Fruit fly (Drosophila melanogaster) whole organism, embryonic: Measurements from ENCODE around the gene Acp63F.
A peak's percentile ranks its signal among the peaks of the same experiment; 100 is the strongest.

Source experiments
- Ada2b ChIP-seq: fragments of 200-800 bp; sonication (Bioruptor generic); IDR thresholded peaks from 2 replicates; pipeline ENCODE4 v1.3.6; 2022; ENCODE audit warnings: missing biosample characterization, missing genetic modification characterization
- Antp ChIP-seq: fragments of 200-800 bp; sonication (Bioruptor generic); optimal IDR thresholded peaks from 3 replicates; lab custom pipeline; 2016; ENCODE audit warnings: missing biosample characterization, missing genetic modification characterization
- Atf-2 ChIP-seq: fragments of 200-800 bp; sonication (Bioruptor generic); optimal IDR thresholded peaks from 2 replicates; lab custom pipeline; 2016; ENCODE audit warnings: missing biosample characterization, missing genetic modification characterization
- Atf3 ChIP-seq: fragments of 200-800 bp; sonication (Bioruptor generic); optimal IDR thresholded peaks from 3 replicates; lab custom pipeline; 2016; ENCODE audit warnings: missing biosample characterization, missing genetic modification characterization
- CG10462 ChIP-seq: fragments of 200-800 bp; sonication (Bioruptor generic); optimal IDR thresholded peaks from 2 replicates; lab custom pipeline; 2016; ENCODE audit warnings: missing biosample characterization, missing genetic modification characterization
- CG10543 ChIP-seq: fragments of 200-800 bp; sonication (Bioruptor generic); optimal IDR thresholded peaks from 3 replicates; lab custom pipeline; 2017; ENCODE audit warnings: missing biosample characterization, mild to moderate bottlenecking, missing genetic modification characterization, moderate library complexity
- CG11093 ChIP-seq: fragments of 200-800 bp; sonication (Bioruptor generic); IDR thresholded peaks from 3 replicates; pipeline ENCODE4 v1.3.6; 2022; ENCODE audit warnings: missing biosample characterization, missing genetic modification characterization
- CG11398 ChIP-seq: fragments of 200-800 bp; sonication (Bioruptor generic); optimal IDR thresholded peaks from 2 replicates; lab custom pipeline; 2016; ENCODE audit warnings: missing biosample characterization, missing genetic modification characterization
- CG11504 ChIP-seq: fragments of 200-800 bp; sonication (Bioruptor generic); optimal IDR thresholded peaks from 3 replicates; lab custom pipeline; 2019; ENCODE audit warnings: missing biosample characterization, mild to moderate bottlenecking, missing genetic modification characterization, moderate library complexity
- CG11560 ChIP-seq: fragments of 200-800 bp; sonication (Bioruptor generic); IDR thresholded peaks from 3 replicates; pipeline ENCODE4 v1.3.6; 2022; ENCODE audit warnings: missing biosample characterization, missing genetic modification characterization
- CG12104 ChIP-seq: fragments of 200-800 bp; sonication (Bioruptor generic); optimal IDR thresholded peaks from 3 replicates; lab custom pipeline; 2016; ENCODE audit warnings: missing biosample characterization, missing genetic modification characterization
- CG13624 ChIP-seq: fragments of 200-800 bp; sonication (Bioruptor generic); optimal IDR thresholded peaks from 2 replicates; lab custom pipeline; 2016; ENCODE audit warnings: missing biosample characterization, missing genetic modification characterization
- CG16815 ChIP-seq: fragments of 200-800 bp; sonication (Bioruptor generic); optimal IDR thresholded peaks from 3 replicates; lab custom pipeline; 2017; ENCODE audit warnings: missing biosample characterization, mild to moderate bottlenecking, missing genetic modification characterization
- CG17361 ChIP-seq: fragments of 200-800 bp; sonication (Bioruptor generic); IDR thresholded peaks from 3 replicates; pipeline ENCODE4 v1.3.6; 2022; ENCODE audit warnings: missing biosample characterization, missing genetic modification characterization
- CG17612 ChIP-seq: fragments of 200-800 bp; sonication (Bioruptor generic); IDR thresholded peaks from 2 replicates; pipeline ENCODE4 v1.3.6; 2022; ENCODE audit warnings: missing biosample characterization, missing genetic modification characterization
- CG2712 ChIP-seq: fragments of 200-800 bp; optimal IDR thresholded peaks from 3 replicates; lab custom pipeline; 2019; ENCODE audit warnings: missing biosample characterization, mild to moderate bottlenecking, missing genetic modification characterization, moderate library complexity
- CG31224 ChIP-seq: fragments of 200-800 bp; sonication (Bioruptor generic); IDR thresholded peaks from 2 replicates; pipeline ENCODE4 v1.3.6; 2022; ENCODE audit warnings: missing biosample characterization, missing genetic modification characterization
- CG3281 ChIP-seq: fragments of 200-800 bp; sonication (Bioruptor generic); optimal IDR thresholded peaks from 3 replicates; lab custom pipeline; 2017; ENCODE audit warnings: missing biosample characterization, mild to moderate bottlenecking, missing genetic modification characterization
- CG33213 ChIP-seq: fragments of 200-800 bp; sonication (Bioruptor generic); optimal IDR thresholded peaks from 3 replicates; lab custom pipeline; 2016; ENCODE audit warnings: missing biosample characterization, missing genetic modification characterization
- CG4282 ChIP-seq: fragments of 200-800 bp; sonication (Bioruptor generic); optimal IDR thresholded peaks from 2 replicates; lab custom pipeline; 2016; ENCODE audit warnings: missing biosample characterization, missing genetic modification characterization
- CG4404 ChIP-seq: fragments of 200-800 bp; sonication (Bioruptor generic); IDR thresholded peaks from 2 replicates; pipeline ENCODE4 v1.3.6; 2022; ENCODE audit warnings: missing biosample characterization, missing genetic modification characterization
- CG4617 ChIP-seq: fragments of 200-800 bp; sonication (Bioruptor generic); optimal IDR thresholded peaks from 3 replicates; lab custom pipeline; 2016; ENCODE audit warnings: missing biosample characterization, missing genetic modification characterization, borderline replicate concordance
- CG4820 ChIP-seq: fragments of 200-800 bp; sonication (Bioruptor generic); optimal IDR thresholded peaks from 3 replicates; lab custom pipeline; 2016; ENCODE audit warnings: missing biosample characterization, missing genetic modification characterization
- CG5180 ChIP-seq: fragments of 200-800 bp; sonication (Bioruptor generic); optimal IDR thresholded peaks from 3 replicates; lab custom pipeline; 2017; ENCODE audit warnings: missing biosample characterization, missing genetic modification characterization, mild to moderate bottlenecking, moderate library complexity, missing genetic modification reagents
- CG6175 ChIP-seq: fragments of 200-800 bp; sonication (Bioruptor generic); IDR thresholded peaks from 3 replicates; pipeline ENCODE4 v1.3.6; 2022; ENCODE audit warnings: missing biosample characterization, missing genetic modification characterization
- CG6683 ChIP-seq: fragments of 200-800 bp; sonication (Bioruptor generic); optimal IDR thresholded peaks from 2 replicates; lab custom pipeline; 2017; ENCODE audit warnings: missing biosample characterization, mild to moderate bottlenecking, missing genetic modification characterization, missing genetic modification reagents
- CG6791 ChIP-seq: fragments of 200-800 bp; sonication (Bioruptor generic); IDR thresholded peaks from 3 replicates; pipeline ENCODE4 v1.3.6; 2022; ENCODE audit warnings: missing biosample characterization, missing genetic modification characterization; ENCODE audit not compliant: partially characterized antibody
- CG6854 ChIP-seq: fragments of 200-800 bp; sonication (Bioruptor generic); optimal IDR thresholded peaks from 3 replicates; lab custom pipeline; 2017; ENCODE audit warnings: missing biosample characterization, mild to moderate bottlenecking, missing genetic modification characterization
- CG7372 ChIP-seq: fragments of 200-800 bp; sonication (Bioruptor generic); IDR thresholded peaks from 2 replicates; pipeline ENCODE4 v1.3.6; 2022; ENCODE audit warnings: missing biosample characterization, missing genetic modification characterization
- CG7963 ChIP-seq: fragments of 200-800 bp; sonication (Bioruptor generic); IDR thresholded peaks from 3 replicates; pipeline ENCODE4 v1.3.6; 2022; ENCODE audit warnings: missing biosample characterization, missing genetic modification characterization; ENCODE audit not compliant: partially characterized antibody
- CG7987 ChIP-seq: fragments of 200-800 bp; sonication (Bioruptor generic); optimal IDR thresholded peaks from 2 replicates; lab custom pipeline; 2018; ENCODE audit warnings: missing biosample characterization, mild to moderate bottlenecking, missing genetic modification characterization, moderate library complexity
- Dad ChIP-seq: fragments of 200-800 bp; sonication (Bioruptor generic); optimal IDR thresholded peaks from 3 replicates; lab custom pipeline; 2016; ENCODE audit warnings: missing biosample characterization, missing genetic modification characterization
- Dip3 ChIP-seq: fragments of 200-800 bp; sonication (Bioruptor generic); optimal IDR thresholded peaks from 3 replicates; lab custom pipeline; 2016; ENCODE audit warnings: missing biosample characterization, missing genetic modification characterization
- Doc3 ChIP-seq: fragments of 200-800 bp; sonication (Bioruptor generic); IDR thresholded peaks from 3 replicates; pipeline ENCODE4 v1.3.6; 2022; ENCODE audit warnings: missing biosample characterization, missing genetic modification characterization; ENCODE audit not compliant: partially characterized antibody
- Drgx ChIP-seq: fragments of 200-800 bp; sonication (Bioruptor generic); IDR thresholded peaks from 2 replicates; pipeline ENCODE4 v1.3.6; 2022; ENCODE audit warnings: missing biosample characterization, missing genetic modification characterization
- Fer2 ChIP-seq: fragments of 200-800 bp; sonication (Bioruptor generic); optimal IDR thresholded peaks from 2 replicates; lab custom pipeline; 2018; ENCODE audit warnings: missing biosample characterization, mild to moderate bottlenecking, missing genetic modification characterization, moderate library complexity
- H2.0 ChIP-seq: fragments of 200-800 bp; sonication (Bioruptor generic); IDR thresholded peaks from 2 replicates; pipeline ENCODE4 v1.3.6; 2022; ENCODE audit warnings: missing biosample characterization, missing genetic modification characterization
- HHEX ChIP-seq: fragments of 200-800 bp; sonication (Bioruptor generic); optimal IDR thresholded peaks from 3 replicates; lab custom pipeline; 2017; ENCODE audit warnings: missing biosample characterization, mild to moderate bottlenecking, missing genetic modification characterization, missing genetic modification reagents
- HmgD ChIP-seq: fragments of 200-800 bp; sonication (Bioruptor generic); optimal IDR thresholded peaks from 3 replicates; lab custom pipeline; 2016; ENCODE audit warnings: missing biosample characterization, missing genetic modification characterization
- Lim3 ChIP-seq: fragments of 200-800 bp; sonication (Bioruptor generic); IDR thresholded peaks from 2 replicates; pipeline ENCODE4 v1.3.6; 2022; ENCODE audit warnings: missing biosample characterization, missing genetic modification characterization
- Lpt ChIP-seq: fragments of >200 bp; optimal IDR thresholded peaks from 2 replicates; lab custom pipeline; 2018; ENCODE audit warnings: missing biosample characterization, missing genetic modification characterization
- Nf-YA ChIP-seq: fragments of 200-800 bp; sonication (Bioruptor generic); IDR thresholded peaks from 2 replicates; pipeline ENCODE4 v1.3.6; 2022; ENCODE audit warnings: missing biosample characterization, missing genetic modification characterization
- Vsx1 ChIP-seq: fragments of 200-800 bp; sonication (Bioruptor generic); optimal IDR thresholded peaks from 2 replicates; lab custom pipeline; 2017; ENCODE audit warnings: missing biosample characterization, mild to moderate bottlenecking, missing genetic modification characterization, missing genetic modification reagents
- ab ChIP-seq: fragments of 200-800 bp; sonication (Bioruptor generic); optimal IDR thresholded peaks from 2 replicates; lab custom pipeline; 2016; ENCODE audit warnings: missing biosample characterization, missing genetic modification characterization
- croc ChIP-seq: fragments of 200-800 bp; sonication (Bioruptor generic); conservative IDR thresholded peaks from 3 replicates; pipeline ENCODE4 v1.3.6; 2022; ENCODE audit warnings: missing biosample characterization, missing genetic modification characterization
- cwo ChIP-seq: fragments of 200-800 bp; sonication (Bioruptor generic); optimal IDR thresholded peaks from 3 replicates; lab custom pipeline; 2017; ENCODE audit warnings: missing biosample characterization, missing genetic modification characterization, mild to moderate bottlenecking, moderate library complexity, missing genetic modification reagents
- hb ChIP-seq: fragments of 200-800 bp; sonication (Bioruptor generic); IDR thresholded peaks from 3 replicates; pipeline ENCODE4 v1.3.6; 2022; ENCODE audit warnings: missing biosample characterization, missing genetic modification characterization; ENCODE audit not compliant: partially characterized antibody
- kah ChIP-seq: fragments of 200-800 bp; sonication (Bioruptor generic); optimal IDR thresholded peaks from 2 replicates; lab custom pipeline; 2018; ENCODE audit warnings: missing biosample characterization, mild to moderate bottlenecking, missing genetic modification characterization
- slbo ChIP-seq: fragments of 200-800 bp; sonication (Bioruptor generic); IDR thresholded peaks from 2 replicates; pipeline ENCODE4 v1.3.6; 2022; ENCODE audit warnings: missing biosample characterization, missing genetic modification characterization

Acp63F gene

DNA sequence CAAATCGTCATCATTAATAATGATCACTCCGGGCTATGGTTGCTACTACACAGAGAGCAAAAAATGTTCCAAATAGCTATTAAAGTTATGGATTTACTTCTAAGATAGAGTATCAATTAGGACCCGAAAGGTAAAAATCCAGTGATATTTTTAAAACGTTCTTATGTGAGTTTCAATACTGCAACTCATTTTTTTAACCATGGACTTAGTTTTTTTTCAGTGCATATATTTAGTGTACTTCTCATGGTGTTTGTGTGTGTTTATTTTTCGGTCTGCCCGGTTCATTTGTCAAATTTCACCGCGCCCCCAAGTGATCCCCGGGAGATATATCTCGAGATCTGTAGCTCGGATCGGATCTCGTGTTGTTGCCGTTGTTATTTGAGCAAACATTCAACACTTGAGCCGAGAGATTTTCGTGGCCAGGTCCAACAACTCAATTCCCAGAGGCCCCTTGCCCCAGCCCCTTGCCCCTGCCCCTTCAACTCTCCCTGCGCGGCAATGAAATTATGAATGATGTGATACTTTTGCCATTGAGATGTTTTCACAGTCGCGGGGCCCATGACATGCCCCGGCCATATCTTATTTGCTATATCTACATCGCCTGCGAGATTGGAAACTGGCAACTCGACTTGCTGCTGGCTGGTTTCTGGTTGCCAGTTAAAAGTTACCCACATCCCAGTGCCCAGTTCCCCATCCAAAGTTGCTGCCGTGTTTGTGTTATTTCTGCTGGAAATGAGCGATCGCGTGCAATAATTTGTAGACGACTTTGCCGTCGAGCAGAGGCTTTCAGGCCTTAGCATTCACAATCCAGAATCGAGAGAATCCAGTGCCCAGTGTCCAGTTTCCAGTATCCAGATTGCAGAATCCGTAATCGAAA, 46.6 kb upstream of the Acp63F start (continued):
- TF ChIP-seq kah (GFP tag; lab: Kevin White, UChicago) (no peak), CG12104 (GFP tag; lab: Kevin White, UChicago) (peak; percentile 20), CG7963 (GFP tag; lab: Robert Waterston, UW) (no peak), CG11093 (0 out of 3 replicates have a peak, but pooled peaks have one; percentile 28), Dad (peak; percentile 22), CG2712 (tag; lab: Kevin White, UChicago) (peak; percentile 84), Atf3 (peak; percentile 73), ab (GFP tag; lab: Kevin White, UChicago) (no peak), Lim3 (GFP tag; lab: Robert Waterston, UW) (no peak), CG10543 (no peak), croc (GFP tag; lab: Robert Waterston, UW) (peak; percentile 69), slbo (GFP tag; lab: Robert Waterston, UW) (peak; percentile 48), Fer2 (tag; lab: Kevin White, UChicago) (no peak), Atf-2 (GFP tag; lab: Kevin White, UChicago) (peak; percentile 71), Nf-YA (no peak), CG7987 (GFP tag; lab: Kevin White, UChicago) (no peak), CG5180 (GFP tag; lab: Kevin White, UChicago) (no peak), CG3281 (no peak), CG31224 (GFP tag; lab: Robert Waterston, UW) (no peak), CG4404 (GFP tag; lab: Robert Waterston, UW) (peak; percentile 35; the same call in 1 of the 2 replicates), CG4820 (GFP tag; lab: Kevin White, UChicago) (peak; percentile 80), CG11398 (GFP tag; lab: Kevin White, UChicago) (peak; percentile 72), Dip3 (no peak), CG6854 (GFP tag; lab: Kevin White, UChicago) (no peak), hb (GFP tag; lab: Robert Waterston, UW) (no peak), CG13624 (peak; percentile 53), cwo (GFP tag; lab: Kevin White, UChicago) (no peak), CG16815 (GFP tag; lab: Kevin White, UChicago) (peak; percentile 79), CG11504 (tag; lab: Kevin White, UChicago) (peak; percentile 82), CG17361 (peak; percentile 72; the same call in 2 of the 3 replicates), CG6791 (GFP tag; lab: Robert Waterston, UW) (no peak), CG4282 (no peak), CG6683 (no peak), Antp (GFP tag; lab: Kevin White, UChicago) (no peak), Vsx1 (no peak), Drgx (GFP tag; lab: Robert Waterston, UW) (no peak), H2.0 (GFP tag; lab: Robert Waterston, UW) (peak; percentile 41; the same call in 1 of the 2 replicates), Lpt (GFP tag; lab: Kevin White, UChicago) (no peak), HmgD (GFP tag; lab: Kevin White, UChicago) (no peak), CG4617 (GFP tag; lab: Kevin White, UChicago) (peak; percentile 8), Ada2b (GFP tag; lab: Robert Waterston, UW) (peak; percentile 45), CG7372 (GFP tag; lab: Robert Waterston, UW) (no peak), HHEX (GFP tag; lab: Kevin White, UChicago) (peak; percentile 38), CG6175 (GFP tag; lab: Robert Waterston, UW) (peak; percentile 42; the same call in 1 of the 3 replicates), CG17612 (GFP tag; lab: Robert Waterston, UW) (no peak), CG11560 (tag; lab: Robert Waterston, UW) (no peak), CG33213 (GFP tag; lab: Kevin White, UChicago) (peak; percentile 62), CG10462 (GFP tag; lab: Kevin White, UChicago) (peak; percentile 63), Doc3 (GFP tag; lab: Robert Waterston, UW) (no peak)
